Worm (Caenorhabditis elegans): ENCODE data around the gene clc-7.

ce11 chrX:5075538-5075937 is 7.6 kb downstream of the clc-7 start:
- TF ChIP-seq dao-5 (tag; optimal IDR thresholded peaks at IDR 0.05) (no peak), him-1 (tag; optimal IDR thresholded peaks at IDR 0.05) (no peak)
